Worm (Caenorhabditis elegans) whole organism, L3 larva: ENCODE data around the gene skpt-1.

Source experiments
- elt-2 ChIP-seq: sonication (generic microtip); optimal IDR thresholded peaks from 2 replicates; lab custom pipeline; 2016; ENCODE audit warnings: missing genetic modification reagents, mild to moderate bottlenecking, missing genetic modification characterization, missing compliant biosample characterization
- lin-15B ChIP-seq: fragments of 150-350 bp; optimal IDR thresholded peaks from 2 replicates; lab custom pipeline; 2014; ENCODE audit warnings: missing biosample characterization, missing genetic modification characterization
- pqm-1 ChIP-seq: fragments of 150-350 bp; optimal IDR thresholded peaks from 2 replicates; lab custom pipeline; 2017; ENCODE audit warnings: missing biosample characterization, missing genetic modification characterization, inconsistent platforms

- no peak for TF ChIP-seq elt-2 (tag; lab: Kevin White, UChicago)
- no peak for TF ChIP-seq pqm-1
- TF ChIP-seq lin-15B (tag; lab: Kevin White, UChicago): no peak
Observed at ce11 chrIII:5472693-5473092, 24.5 kb upstream of the skpt-1 start.
